Fruit fly (Drosophila melanogaster) whole organism, embryonic: Measurements from ENCODE around the gene red.

Source experiments
- Atf-2 ChIP-seq: fragments of 200-800 bp; sonication (Bioruptor generic); optimal IDR thresholded peaks from 2 replicates; lab custom pipeline; 2016; ENCODE audit warnings: missing biosample characterization, missing genetic modification characterization
- BEAF-32 ChIP-seq: fragments of 200-800 bp; sonication (Bioruptor generic); optimal IDR thresholded peaks from 3 replicates; lab custom pipeline; 2017; ENCODE audit warnings: missing biosample characterization, missing genetic modification characterization, mild to moderate bottlenecking, moderate library complexity, missing genetic modification reagents
- Bgb ChIP-seq: fragments of 200-800 bp; sonication (Bioruptor generic); IDR thresholded peaks from 2 replicates; pipeline ENCODE4 v1.3.6; 2022; ENCODE audit warnings: missing biosample characterization, missing genetic modification characterization; ENCODE audit not compliant: partially characterized antibody
- CG10209 ChIP-seq: fragments of 200-800 bp; sonication (Bioruptor generic); optimal IDR thresholded peaks from 3 replicates; lab custom pipeline; 2017; ENCODE audit warnings: missing biosample characterization, mild to moderate bottlenecking, missing genetic modification characterization, missing genetic modification reagents
- CG12219 ChIP-seq: fragments of 200-800 bp; sonication (Bioruptor generic); optimal IDR thresholded peaks from 3 replicates; lab custom pipeline; 2018; ENCODE audit warnings: missing biosample characterization, mild to moderate bottlenecking, missing genetic modification characterization
- CG12391 ChIP-seq: fragments of 200-800 bp; sonication (Bioruptor generic); optimal IDR thresholded peaks from 3 replicates; lab custom pipeline; 2018; ENCODE audit warnings: missing biosample characterization, mild to moderate bottlenecking, missing genetic modification characterization, moderate library complexity
- CG12659 ChIP-seq: fragments of 200-800 bp; sonication (Bioruptor generic); optimal IDR thresholded peaks from 3 replicates; lab custom pipeline; 2017; ENCODE audit warnings: mild to moderate bottlenecking, missing biosample characterization, missing genetic modification reagents, missing genetic modification characterization
- CG14667 ChIP-seq: fragments of 200-800 bp; sonication (Bioruptor generic); IDR thresholded peaks from 2 replicates; pipeline ENCODE4 v1.3.6; 2022; ENCODE audit warnings: missing biosample characterization, missing genetic modification characterization
- CG14710 ChIP-seq: fragments of 200-800 bp; sonication (Bioruptor generic); optimal IDR thresholded peaks from 3 replicates; lab custom pipeline; 2019; ENCODE audit warnings: missing biosample characterization, mild to moderate bottlenecking, missing genetic modification characterization, moderate library complexity
- CG15011 ChIP-seq: fragments of 200-800 bp; sonication (Bioruptor generic); optimal IDR thresholded peaks from 3 replicates; lab custom pipeline; 2018; ENCODE audit warnings: missing biosample characterization, mild to moderate bottlenecking, missing genetic modification characterization
- CG15479 ChIP-seq: fragments of 200-800 bp; sonication (Bioruptor generic); optimal IDR thresholded peaks from 3 replicates; lab custom pipeline; 2019; ENCODE audit warnings: missing biosample characterization, mild to moderate bottlenecking, missing genetic modification characterization, moderate library complexity
- CG15601 ChIP-seq: fragments of 200-800 bp; sonication (Bioruptor generic); optimal IDR thresholded peaks from 3 replicates; lab custom pipeline; 2019; ENCODE audit warnings: missing biosample characterization, mild to moderate bottlenecking, missing genetic modification characterization, moderate library complexity
- CG17186 ChIP-seq: fragments of 200-800 bp; sonication (Bioruptor generic); optimal IDR thresholded peaks from 3 replicates; lab custom pipeline; 2017; ENCODE audit warnings: missing biosample characterization, missing genetic modification reagents, missing genetic modification characterization
- CG18476 ChIP-seq: fragments of 200-800 bp; sonication (Bioruptor generic); optimal IDR thresholded peaks from 2 replicates; lab custom pipeline; 2016; ENCODE audit warnings: missing biosample characterization, mild to moderate bottlenecking, missing genetic modification characterization
- CG31224 ChIP-seq: fragments of 200-800 bp; sonication (Bioruptor generic); IDR thresholded peaks from 2 replicates; pipeline ENCODE4 v1.3.6; 2022; ENCODE audit warnings: missing biosample characterization, missing genetic modification characterization
- CG34224 ChIP-seq: fragments of 200-800 bp; sonication (Bioruptor generic); IDR thresholded peaks from 3 replicates; pipeline ENCODE4 v1.3.6; 2022; ENCODE audit warnings: missing biosample characterization, missing genetic modification characterization; ENCODE audit not compliant: partially characterized antibody
- CG6791 ChIP-seq: fragments of 200-800 bp; sonication (Bioruptor generic); IDR thresholded peaks from 3 replicates; pipeline ENCODE4 v1.3.6; 2022; ENCODE audit warnings: missing biosample characterization, missing genetic modification characterization; ENCODE audit not compliant: partially characterized antibody
- CG8089 ChIP-seq: fragments of 200-800 bp; sonication (Bioruptor generic); optimal IDR thresholded peaks from 3 replicates; lab custom pipeline; 2016; ENCODE audit warnings: missing biosample characterization, missing genetic modification characterization
- CG8924 ChIP-seq: fragments of 200-800 bp; optimal IDR thresholded peaks from 3 replicates; lab custom pipeline; 2019; ENCODE audit warnings: missing biosample characterization, mild to moderate bottlenecking, missing genetic modification characterization, moderate library complexity
- CG9797 ChIP-seq: fragments of 200-800 bp; sonication (Bioruptor generic); optimal IDR thresholded peaks from 3 replicates; lab custom pipeline; 2018; ENCODE audit warnings: missing biosample characterization, mild to moderate bottlenecking, missing genetic modification characterization
- CkIIα-i1 ChIP-seq: fragments of 200-800 bp; sonication (Bioruptor generic); IDR thresholded peaks from 2 replicates; pipeline ENCODE4 v1.3.6; 2022; ENCODE audit warnings: missing biosample characterization, missing genetic modification characterization
- Dip3 ChIP-seq: fragments of 200-800 bp; sonication (Bioruptor generic); optimal IDR thresholded peaks from 3 replicates; lab custom pipeline; 2016; ENCODE audit warnings: missing biosample characterization, missing genetic modification characterization
- Dll ChIP-seq: fragments of 200-800 bp; sonication (Bioruptor generic); IDR thresholded peaks from 4 replicates; pipeline ENCODE4 v1.3.6; 2022; ENCODE audit warnings: missing biosample characterization, missing genetic modification characterization; ENCODE audit not compliant: partially characterized antibody
- Ets97D ChIP-seq: fragments of 200-800 bp; sonication (Bioruptor generic); optimal IDR thresholded peaks from 3 replicates; lab custom pipeline; 2016; ENCODE audit warnings: missing biosample characterization, missing genetic modification characterization
- Fer1 ChIP-seq: fragments of 200-800 bp; sonication (Bioruptor generic); optimal IDR thresholded peaks from 2 replicates; lab custom pipeline; 2017; ENCODE audit warnings: missing biosample characterization, mild to moderate bottlenecking, missing genetic modification characterization
- HmgD ChIP-seq: fragments of 200-800 bp; sonication (Bioruptor generic); optimal IDR thresholded peaks from 3 replicates; lab custom pipeline; 2016; ENCODE audit warnings: missing biosample characterization, missing genetic modification characterization
- HmgZ ChIP-seq: fragments of 200-800 bp; sonication (Bioruptor generic); optimal IDR thresholded peaks from 2 replicates; lab custom pipeline; 2018; ENCODE audit warnings: missing biosample characterization, mild to moderate bottlenecking, missing genetic modification characterization
- Lhr ChIP-seq: fragments of 200-800 bp; sonication (Bioruptor generic); optimal IDR thresholded peaks from 3 replicates; lab custom pipeline; 2017; ENCODE audit warnings: mild to moderate bottlenecking, missing biosample characterization, missing genetic modification reagents, missing genetic modification characterization
- Med ChIP-seq: fragments of 200-800 bp; sonication (Bioruptor generic); peaks from one replicate; lab custom pipeline; 2016; ENCODE audit warnings: missing biosample characterization, missing genetic modification characterization, mild to moderate bottlenecking, inconsistent platforms, moderate library complexity
- NC2β ChIP-seq: fragments of 200-800 bp; sonication (Bioruptor generic); optimal IDR thresholded peaks from 2 replicates; lab custom pipeline; 2016; ENCODE audit warnings: missing biosample characterization, missing genetic modification characterization
- Optix ChIP-seq: fragments of 200-800 bp; sonication (Bioruptor generic); IDR thresholded peaks from 3 replicates; pipeline ENCODE4 v1.3.6; 2022; ENCODE audit warnings: missing biosample characterization, missing genetic modification characterization
- Sin3A ChIP-seq: fragments of >200 bp; optimal IDR thresholded peaks from 2 replicates; lab custom pipeline; 2018
- Sry-δ ChIP-seq: fragments of 200-800 bp; sonication (Bioruptor generic); optimal IDR thresholded peaks from 2 replicates; lab custom pipeline; 2016; ENCODE audit warnings: missing biosample characterization, missing genetic modification characterization
- Taf1 ChIP-seq: fragments of 200-800 bp; sonication (Bioruptor generic); IDR thresholded peaks from 2 replicates; pipeline ENCODE4 v1.3.6; 2022; ENCODE audit warnings: missing biosample characterization, missing genetic modification characterization
- Trl ChIP-seq, 3 experiments: fragments of >200 bp in 2 of 3; fragments of 200-800 bp in 1 of 3; sonication (Bioruptor generic) in 1 of 3; optimal IDR thresholded peaks; 2 replicates in 1 of 3; 3 replicates in 2 of 3; lab custom pipeline; 2016 to 2017; ENCODE audit warnings: missing biosample characterization in 1 of 3, missing genetic modification characterization in 1 of 3
- bsh ChIP-seq, 2 experiments: fragments of 200-800 bp; sonication (Bioruptor generic); optimal IDR thresholded peaks; 2 replicates each; lab custom pipeline; 2017 to 2018; ENCODE audit warnings: mild to moderate bottlenecking in 2 of 2, missing biosample characterization in 2 of 2, missing genetic modification characterization in 2 of 2, moderate library complexity in 1 of 2
- btn ChIP-seq: fragments of 200-800 bp; sonication (Bioruptor generic); optimal IDR thresholded peaks from 2 replicates; lab custom pipeline; 2016; ENCODE audit warnings: missing biosample characterization, missing genetic modification characterization
- chm ChIP-seq: fragments of 200-800 bp; sonication (Bioruptor generic); IDR thresholded peaks from 2 replicates; pipeline ENCODE4 v1.3.6; 2022; ENCODE audit warnings: missing biosample characterization, missing genetic modification characterization
- gfzf ChIP-seq: fragments of 200-800 bp; sonication (Bioruptor generic); optimal IDR thresholded peaks from 2 replicates; lab custom pipeline; 2016; ENCODE audit warnings: missing biosample characterization, mild to moderate bottlenecking, missing genetic modification characterization, moderate library complexity
- gro ChIP-seq: fragments of 200-800 bp; sonication (Bioruptor generic); optimal IDR thresholded peaks from 2 replicates; lab custom pipeline; 2016; ENCODE audit warnings: missing biosample characterization, missing genetic modification characterization
- mld ChIP-seq: fragments of 200-800 bp; sonication (Bioruptor generic); IDR thresholded peaks from 3 replicates; pipeline ENCODE4 v1.3.6; 2022; ENCODE audit warnings: missing biosample characterization, missing genetic modification characterization; ENCODE audit not compliant: partially characterized antibody
- psq ChIP-seq: fragments of 200-800 bp; sonication (Bioruptor generic); optimal IDR thresholded peaks from 2 replicates; lab custom pipeline; 2017; ENCODE audit warnings: missing biosample characterization, missing genetic modification characterization
- pzg ChIP-seq: fragments of 200-800 bp; sonication (Bioruptor generic); optimal IDR thresholded peaks from 3 replicates; lab custom pipeline; 2018; ENCODE audit warnings: missing biosample characterization, mild to moderate bottlenecking, missing genetic modification characterization, moderate library complexity
- row ChIP-seq: fragments of 200-800 bp; sonication (Bioruptor generic); IDR thresholded peaks from 3 replicates; pipeline ENCODE4 v1.3.6; 2022; ENCODE audit warnings: missing biosample characterization, missing genetic modification characterization
- shn ChIP-seq: fragments of 200-800 bp; sonication (Bioruptor generic); optimal IDR thresholded peaks from 3 replicates; lab custom pipeline; 2016; ENCODE audit warnings: missing biosample characterization, missing genetic modification characterization
- trem ChIP-seq: fragments of 200-800 bp; optimal IDR thresholded peaks from 3 replicates; lab custom pipeline; 2019; ENCODE audit warnings: missing biosample characterization, mild to moderate bottlenecking, missing genetic modification characterization, moderate library complexity
- unc-4 ChIP-seq: fragments of 200-800 bp; sonication (Bioruptor generic); IDR thresholded peaks from 2 replicates; pipeline ENCODE4 v1.3.6; 2022; ENCODE audit warnings: missing biosample characterization, missing genetic modification characterization; ENCODE audit not compliant: partially characterized antibody
- vvl ChIP-seq: fragments of 200-800 bp; sonication (Bioruptor generic); IDR thresholded peaks from 2 replicates; pipeline ENCODE4 v1.3.6; 2022; ENCODE audit warnings: missing biosample characterization, missing genetic modification characterization
- zfh2 ChIP-seq: fragments of 200-800 bp; sonication (Bioruptor generic); optimal IDR thresholded peaks from 2 replicates; lab custom pipeline; 2016; ENCODE audit warnings: missing biosample characterization, missing genetic modification characterization

The red gene

dm6 chr3R:14315912-14316444 is 27.1 kb downstream of the red start, which contains the start of gene Set8 (continued):
- TF ChIP-seq CG15479 (GFP tag; lab: Kevin White, UChicago), result peak; percentile 71
- no peak for TF ChIP-seq btn
- no peak for TF ChIP-seq Atf-2 (GFP tag; lab: Kevin White, UChicago)
- TF ChIP-seq BEAF-32, result peak; percentile 41
- peak; percentile 82 for TF ChIP-seq trem
- TF ChIP-seq Sry-δ (GFP tag; lab: Kevin White, UChicago), result peak; percentile 24
- no peak for TF ChIP-seq CG12219
- TF ChIP-seq row, result peak; percentile 33; the same call in 1 of the 3 replicates
- TF ChIP-seq CG31224 (GFP tag; lab: Robert Waterston, UW), result no peak
- TF ChIP-seq Lhr (GFP tag; lab: Kevin White, UChicago), result peak; percentile 68
- TF ChIP-seq Fer1 (GFP tag; lab: Kevin White, UChicago), result peak; percentile 11
- peak; percentile 34 for TF ChIP-seq HmgZ (tag; lab: Kevin White, UChicago)
- no peak for TF ChIP-seq shn (GFP tag; lab: Kevin White, UChicago)
- peak; percentile 60 for TF ChIP-seq CG12659 (GFP tag; lab: Kevin White, UChicago)
- peak; percentile 66 for TF ChIP-seq CG8924 (tag; lab: Kevin White, UChicago)
- no peak for TF ChIP-seq CG8089 (GFP tag; lab: Kevin White, UChicago)
- no peak for TF ChIP-seq CkIIα-i1 (GFP tag; lab: Robert Waterston, UW)
- TF ChIP-seq CG34224 (GFP tag; lab: Robert Waterston, UW), result peak; percentile 59; the same call in 1 of the 3 replicates
- no peak for TF ChIP-seq CG14667
- peak; percentile 48 for TF ChIP-seq Sin3A (lab: Kevin White, UChicago)
- TF ChIP-seq CG18476 (GFP tag; lab: Kevin White, UChicago), result no peak
- TF ChIP-seq HmgD (GFP tag; lab: Kevin White, UChicago), result peak; percentile 25
- TF ChIP-seq CG6791 (GFP tag; lab: Robert Waterston, UW), result 0 out of 3 replicates have a peak, but pooled peaks have one; percentile 12
- TF ChIP-seq CG12391 (tag; lab: Kevin White, UChicago), result peak; percentile 18
- TF ChIP-seq NC2β, result peak; percentile 3
- peak; percentile 35 for TF ChIP-seq gro
- TF ChIP-seq Trl (optimal IDR thresholded peaks at IDR 0.05; lab: Kevin White, UChicago), result peak in 1 of 2 experiments; percentile 32
- no peak for TF ChIP-seq Trl (GFP tag; optimal IDR thresholded peaks at IDR 0.05; lab: Kevin White, UChicago)
- TF ChIP-seq pzg, result peak; percentile 83
- no peak for TF ChIP-seq Optix (GFP tag; lab: Robert Waterston, UW)
- TF ChIP-seq mld, result no peak
- TF ChIP-seq Bgb (GFP tag; lab: Robert Waterston, UW), result peak; percentile 45; the same call in 1 of the 2 replicates
- no peak for TF ChIP-seq CG10209 (GFP tag; lab: Kevin White, UChicago)
- TF ChIP-seq CG17186 (GFP tag; lab: Kevin White, UChicago), result peak; percentile 18
- TF ChIP-seq Ets97D, result peak; percentile 68
- 0 out of 2 replicates have a peak, but pooled peaks have one; percentile 28 for TF ChIP-seq chm
- peak; percentile 94 for TF ChIP-seq gfzf (GFP tag; lab: Kevin White, UChicago)
- no peak for TF ChIP-seq vvl (GFP tag; lab: Robert Waterston, UW)
- no peak for TF ChIP-seq CG15011 (GFP tag; lab: Kevin White, UChicago)
- TF ChIP-seq zfh2 (GFP tag; lab: Kevin White, UChicago), result no peak
- TF ChIP-seq CG14710 (tag; lab: Kevin White, UChicago), result peak; percentile 66
- peak; percentile 38; the same call in 2 of the 4 replicates for TF ChIP-seq Dll (GFP tag; lab: Robert Waterston, UW)
- TF ChIP-seq Dip3, result no peak
- TF ChIP-seq psq (GFP tag; lab: Kevin White, UChicago), result peak; percentile 90
- no peak for TF ChIP-seq Taf1 (GFP tag; lab: Robert Waterston, UW)
- peak; percentile 44 for TF ChIP-seq CG15601 (tag; lab: Kevin White, UChicago)
- TF ChIP-seq unc-4 (GFP tag; lab: Robert Waterston, UW), result 0 out of 2 replicates have a peak, but pooled peaks have one; percentile 15
- TF ChIP-seq CG9797, result peak; percentile 91
- TF ChIP-seq bsh (GFP tag; optimal IDR thresholded peaks at IDR 0.05; lab: Kevin White, UChicago), result peak in 1 of 2 experiments; percentile 69
- peak; percentile 79 for TF ChIP-seq Med
